Worm (Caenorhabditis elegans) whole organism, L3 larva: ENCODE measurements around the gene F27E5.9.
A peak's percentile ranks its signal among the peaks of the same experiment; 100 is the strongest.

Experiments
- aly-2 ChIP-seq: fragments of 150-350 bp; optimal IDR thresholded peaks from 2 replicates; lab custom pipeline; 2014; ENCODE audit warnings: missing biosample characterization, missing genetic modification characterization
- daf-12 ChIP-seq: fragments of 150-350 bp; optimal IDR thresholded peaks from 2 replicates; lab custom pipeline; 2014; ENCODE audit warnings: missing biosample characterization, missing genetic modification reagents, missing genetic modification characterization
- egl-27 ChIP-seq: sonication (generic microtip); optimal IDR thresholded peaks from 4 replicates; lab custom pipeline; 2017; ENCODE audit warnings: missing biosample characterization, missing genetic modification reagents, missing genetic modification characterization
- elt-3 ChIP-seq, 3 experiments: fragments of 150-350 bp in 1 of 3; sonication (generic microtip) in 2 of 3; optimal IDR thresholded peaks; 2 replicates in 2 of 3; 4 replicates in 1 of 3; lab custom pipeline; 2014 to 2017; ENCODE audit warnings: missing biosample characterization in 3 of 3, missing genetic modification characterization in 3 of 3
- eor-1 ChIP-seq, 2 experiments: fragments of 150-350 bp; optimal IDR thresholded peaks; 2 replicates each; lab custom pipeline; 2014 to 2018; ENCODE audit warnings: missing biosample characterization in 2 of 2, missing genetic modification characterization in 2 of 2
- fkh-10 ChIP-seq: sonication (generic microtip); optimal IDR thresholded peaks from 2 replicates; lab custom pipeline; 2017; ENCODE audit warnings: missing biosample characterization, missing genetic modification reagents, missing genetic modification characterization
- fkh-2 ChIP-seq: fragments of 150-350 bp; optimal IDR thresholded peaks from 2 replicates; lab custom pipeline; 2014; ENCODE audit warnings: missing biosample characterization, missing genetic modification reagents, missing genetic modification characterization
- fos-1 ChIP-seq: fragments of 150-350 bp; optimal IDR thresholded peaks from 2 replicates; lab custom pipeline; 2014; ENCODE audit warnings: missing biosample characterization, missing genetic modification characterization
- pha-4 ChIP-seq: fragments of 150-350 bp; optimal IDR thresholded peaks from 2 replicates; lab custom pipeline; 2014; ENCODE audit warnings: missing biosample characterization, missing genetic modification reagents, missing genetic modification characterization
- snpc-4 ChIP-seq: fragments of 150-350 bp; optimal IDR thresholded peaks from 2 replicates; lab custom pipeline; 2014; ENCODE audit warnings: missing biosample characterization, missing genetic modification characterization
- unc-39 ChIP-seq: sonication (generic microtip); optimal IDR thresholded peaks from 4 replicates; lab custom pipeline; 2017; ENCODE audit warnings: missing biosample characterization, missing genetic modification characterization

ce11 chrII:10174338-10174737 lies 39.6 kb downstream of the F27E5.9 start, which contains the start of gene F33H1.4:
- no peak for TF ChIP-seq aly-2 (tag; lab: Kevin White, UChicago)
- no peak for TF ChIP-seq unc-39
- TF ChIP-seq fkh-10 (GFP tag; lab: Kevin White, UChicago) = no peak
- TF ChIP-seq pha-4 (tag; lab: Kevin White, UChicago) = peak; percentile 84
- TF ChIP-seq elt-3 (tag; optimal IDR thresholded peaks at IDR 0.05; lab: Kevin White, UChicago) = no peak
- no peak for TF ChIP-seq fos-1 (tag; lab: Kevin White, UChicago)
- TF ChIP-seq egl-27 (tag; lab: Kevin White, UChicago) = no peak
- TF ChIP-seq eor-1 (tag; optimal IDR thresholded peaks at IDR 0.05; lab: Kevin White, UChicago) = no peak
- TF ChIP-seq fkh-2 (tag; lab: Kevin White, UChicago) = no peak
- no peak for TF ChIP-seq snpc-4 (tag; lab: Kevin White, UChicago)
- no peak for TF ChIP-seq daf-12 (tag; lab: Kevin White, UChicago)
